Worm (Caenorhabditis elegans) whole organism, young adult: ENCODE measurements around the gene C42D8.1.
A peak's percentile ranks its signal among the peaks of the same experiment; 100 is the strongest.

Source experiments
- ceh-27 ChIP-seq: fragments of 200-800 bp; sonication (Bioruptor generic); optimal IDR thresholded peaks from 2 replicates; lab custom pipeline; 2018; ENCODE audit warnings: mild to moderate bottlenecking, missing genetic modification characterization, moderate library complexity, missing compliant biosample characterization
- dpff-1 ChIP-seq: sonication (generic microtip); optimal IDR thresholded peaks from 2 replicates; lab custom pipeline; 2017; ENCODE audit warnings: mild to moderate bottlenecking, missing genetic modification characterization, missing compliant biosample characterization
- ets-4 ChIP-seq: fragments of 200-800 bp; sonication (Bioruptor generic); optimal IDR thresholded peaks from 2 replicates; lab custom pipeline; 2018; ENCODE audit warnings: mild to moderate bottlenecking, missing genetic modification characterization, missing compliant biosample characterization
- let-526 ChIP-seq: fragments of 200-800 bp; sonication (Bioruptor generic); IDR thresholded peaks from 2 replicates; pipeline ENCODE4 v1.3.6; 2022; ENCODE audit warnings: missing genetic modification reagents, missing genetic modification characterization, missing compliant biosample characterization
- lin-40 ChIP-seq: sonication (generic microtip); optimal IDR thresholded peaks from 2 replicates; lab custom pipeline; 2016; ENCODE audit warnings: missing genetic modification characterization, mild to moderate bottlenecking, missing compliant biosample characterization, missing genotype, missing genetic modification reagents
- lin-54 ChIP-seq: fragments of 200-800 bp; sonication (Bioruptor generic); optimal IDR thresholded peaks from 2 replicates; lab custom pipeline; 2018; ENCODE audit warnings: mild to moderate bottlenecking, missing genetic modification characterization, missing compliant biosample characterization
- nhr-80 ChIP-seq: sonication (generic microtip); optimal IDR thresholded peaks from 2 replicates; lab custom pipeline; 2016; ENCODE audit warnings: missing genetic modification characterization, missing compliant biosample characterization

The C42D8.1 gene

DNA sequence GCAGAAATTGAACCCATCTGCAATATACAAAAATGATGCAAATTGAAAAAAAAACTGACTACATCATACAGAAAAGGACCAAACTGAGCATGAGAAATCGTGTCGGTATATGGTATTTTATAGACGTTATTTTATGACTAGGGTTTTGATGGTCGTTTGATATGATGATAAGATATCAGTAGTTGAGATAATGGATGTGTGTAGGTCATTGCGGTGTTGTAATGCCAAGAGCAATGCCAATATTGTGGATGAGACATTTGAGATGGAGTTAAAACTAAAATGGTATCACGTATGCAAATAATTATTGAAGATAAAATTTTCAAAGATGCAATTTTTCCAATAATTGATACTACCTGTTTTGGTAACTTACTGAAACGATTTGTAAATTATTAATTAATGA lies 50.3 kb downstream of the C42D8.1 start, which contains the start of gene C31H2.4:
C31H2.4 (minus strand) TSS at position 19 of the 400 bp plus-strand sequence.
- TF ChIP-seq lin-54 (GFP tag; lab: Kevin White, UChicago) (no peak), lin-40 (no peak), let-526 (GFP tag; lab: Robert Waterston, UW) (no peak), nhr-80 (tag; lab: Kevin White, UChicago) (peak; percentile 7), dpff-1 (tag; lab: Kevin White, UChicago) (no peak), ceh-27 (GFP tag; lab: Kevin White, UChicago) (no peak), ets-4 (no peak)
